Fruit fly (Drosophila melanogaster) whole organism, adult: ENCODE data around the gene CG13784.

Experiments used
- CG11617 ChIP-seq: fragments of 200-800 bp; sonication (Bioruptor generic); optimal IDR thresholded peaks from 2 replicates; lab custom pipeline; 2017; ENCODE audit warnings: mild to moderate bottlenecking, missing biosample characterization, missing genetic modification reagents, missing genetic modification characterization
- CG12768 ChIP-seq: fragments of 200-800 bp; sonication (Bioruptor generic); optimal IDR thresholded peaks from 2 replicates; lab custom pipeline; 2017; ENCODE audit warnings: missing biosample characterization, missing genetic modification characterization, mild to moderate bottlenecking, moderate library complexity, missing genetic modification reagents
- CG14711 ChIP-seq: fragments of 200-800 bp; sonication (Bioruptor generic); optimal IDR thresholded peaks from 2 replicates; lab custom pipeline; 2018; ENCODE audit warnings: missing biosample characterization, mild to moderate bottlenecking, missing genetic modification characterization, moderate library complexity
- CG1620 ChIP-seq: fragments of 200-800 bp; sonication (Bioruptor generic); optimal IDR thresholded peaks from 2 replicates; lab custom pipeline; 2016; ENCODE audit warnings: missing biosample characterization, missing genetic modification characterization
- CG33017 ChIP-seq: fragments of 200-800 bp; sonication (Bioruptor generic); optimal IDR thresholded peaks from 2 replicates; lab custom pipeline; 2018; ENCODE audit warnings: missing biosample characterization, mild to moderate bottlenecking, missing genetic modification characterization, moderate library complexity
- CG5204 ChIP-seq: fragments of 200-800 bp; sonication (Bioruptor generic); optimal IDR thresholded peaks from 2 replicates; lab custom pipeline; 2016; ENCODE audit warnings: missing biosample characterization, missing genetic modification characterization
- CG7045 ChIP-seq: fragments of 200-800 bp; sonication (Bioruptor generic); optimal IDR thresholded peaks from 2 replicates; lab custom pipeline; 2017; ENCODE audit warnings: missing biosample characterization, mild to moderate bottlenecking, missing genetic modification characterization
- CG7101 ChIP-seq: fragments of 200-800 bp; sonication (Bioruptor generic); optimal IDR thresholded peaks from 2 replicates; lab custom pipeline; 2018; ENCODE audit warnings: missing biosample characterization, mild to moderate bottlenecking, missing genetic modification characterization, moderate library complexity
- Clk ChIP-seq: fragments of 200-800 bp; sonication (Bioruptor generic); optimal IDR thresholded peaks from 2 replicates; lab custom pipeline; 2017; ENCODE audit warnings: missing biosample characterization, missing genetic modification characterization
- Crg-1 ChIP-seq: fragments of 200-800 bp; sonication (Bioruptor generic); optimal IDR thresholded peaks from 2 replicates; lab custom pipeline; 2016; ENCODE audit warnings: missing biosample characterization, missing genetic modification characterization
- Hr96 ChIP-seq: fragments of 200-800 bp; sonication (Bioruptor generic); optimal IDR thresholded peaks from 2 replicates; lab custom pipeline; 2016; ENCODE audit warnings: missing biosample characterization, missing genetic modification characterization
- Mnt ChIP-seq: fragments of 200-800 bp; sonication (Bioruptor generic); optimal IDR thresholded peaks from 2 replicates; lab custom pipeline; 2016; ENCODE audit warnings: missing biosample characterization, mild to moderate bottlenecking, missing genetic modification characterization
- bab1 ChIP-seq: fragments of 200-800 bp; sonication (Bioruptor generic); optimal IDR thresholded peaks from 3 replicates; lab custom pipeline; 2019; ENCODE audit warnings: missing biosample characterization, mild to moderate bottlenecking, missing genetic modification characterization, moderate library complexity
- cic ChIP-seq: fragments of 200-800 bp; sonication (Bioruptor generic); optimal IDR thresholded peaks from 2 replicates; lab custom pipeline; 2017; ENCODE audit warnings: missing biosample characterization, mild to moderate bottlenecking, missing genetic modification characterization, moderate library complexity
- cnc ChIP-seq, 2 experiments: fragments of >200 bp; optimal IDR thresholded peaks; 2 replicates each; lab custom pipeline; 2017
- kay ChIP-seq: fragments of 200-800 bp; sonication (Bioruptor generic); peaks from one replicate; lab custom pipeline; 2016; ENCODE audit warnings: missing biosample characterization, missing genetic modification characterization, borderline replicate concordance
- ovo ChIP-seq: fragments of 200-800 bp; sonication (Bioruptor generic); optimal IDR thresholded peaks from 2 replicates; lab custom pipeline; 2016; ENCODE audit warnings: missing biosample characterization, missing genetic modification characterization
- pad ChIP-seq: fragments of 200-800 bp; sonication (Bioruptor generic); optimal IDR thresholded peaks from 3 replicates; lab custom pipeline; 2017; ENCODE audit warnings: missing biosample characterization, missing genetic modification characterization, mild to moderate bottlenecking, moderate library complexity, missing genetic modification reagents
- tj ChIP-seq: fragments of 200-800 bp; sonication (Bioruptor generic); optimal IDR thresholded peaks from 3 replicates; lab custom pipeline; 2017; ENCODE audit warnings: missing biosample characterization, mild to moderate bottlenecking, missing genetic modification characterization, moderate library complexity
- toe ChIP-seq: fragments of 200-800 bp; sonication (Bioruptor generic); optimal IDR thresholded peaks from 2 replicates; lab custom pipeline; 2016; ENCODE audit warnings: missing biosample characterization, missing genetic modification characterization

Gene CG13784

dm6 chr2L:7219650-7220267 is at the start of gene CG13784:
Gene CG13784, minus strand, starts transcription at chr2L:7220033.
- TF ChIP-seq Clk, result no peak
- TF ChIP-seq CG12768, result peak; percentile 30
- peak; percentile 38 for TF ChIP-seq cic (GFP tag; lab: Kevin White, UChicago)
- peak; percentile 27 for TF ChIP-seq CG33017 (tag; lab: Kevin White, UChicago)
- TF ChIP-seq Mnt (GFP tag; lab: Kevin White, UChicago), result peak; percentile 52
- no peak for TF ChIP-seq toe (GFP tag; lab: Kevin White, UChicago)
- TF ChIP-seq ovo (GFP tag; lab: Kevin White, UChicago), result peak; percentile 74
- TF ChIP-seq CG5204 (GFP tag; lab: Kevin White, UChicago), result no peak
- TF ChIP-seq CG14711 (tag; lab: Kevin White, UChicago), result no peak
- no peak for TF ChIP-seq kay (GFP tag; lab: Kevin White, UChicago)
- peak; percentile 18 for TF ChIP-seq Crg-1 (GFP tag; lab: Kevin White, UChicago)
- no peak for TF ChIP-seq CG7045 (GFP tag; lab: Kevin White, UChicago)
- no peak for TF ChIP-seq CG1620 (GFP tag; lab: Kevin White, UChicago)
- TF ChIP-seq cnc (optimal IDR thresholded peaks at IDR 0.05; lab: Kevin White, UChicago), result no peak
- TF ChIP-seq bab1 (GFP tag; lab: Kevin White, UChicago), result peak; percentile 51
- no peak for TF ChIP-seq Hr96 (GFP tag; lab: Kevin White, UChicago)
- TF ChIP-seq CG7101 (tag; lab: Kevin White, UChicago), result peak; percentile 48
- TF ChIP-seq tj (GFP tag; lab: Kevin White, UChicago), result peak; percentile 61
- TF ChIP-seq pad (GFP tag; lab: Kevin White, UChicago), result peak; percentile 76
- peak; percentile 34 for TF ChIP-seq CG11617 (GFP tag; lab: Kevin White, UChicago)

- no peak for TF ChIP-seq Mnt (GFP tag; lab: Kevin White, UChicago)
- no peak for TF ChIP-seq CG12768
- TF ChIP-seq CG5204 (GFP tag; lab: Kevin White, UChicago), result no peak
- TF ChIP-seq CG11617 (GFP tag; lab: Kevin White, UChicago), result no peak
- no peak for TF ChIP-seq Crg-1 (GFP tag; lab: Kevin White, UChicago)
- no peak for TF ChIP-seq CG7101 (tag; lab: Kevin White, UChicago)
- TF ChIP-seq ovo (GFP tag; lab: Kevin White, UChicago), result no peak
- no peak for TF ChIP-seq Hr96 (GFP tag; lab: Kevin White, UChicago)
- no peak for TF ChIP-seq CG1620 (GFP tag; lab: Kevin White, UChicago)
- no peak for TF ChIP-seq toe (GFP tag; lab: Kevin White, UChicago)
- TF ChIP-seq kay (GFP tag; lab: Kevin White, UChicago), result no peak
- no peak for TF ChIP-seq tj (GFP tag; lab: Kevin White, UChicago)
- no peak for TF ChIP-seq cic (GFP tag; lab: Kevin White, UChicago)
- TF ChIP-seq cnc (optimal IDR thresholded peaks at IDR 0.05; lab: Kevin White, UChicago), result no peak
- TF ChIP-seq Clk, result no peak
Observed at dm6 chr2L:7265970-7266369, 46.1 kb upstream of the CG13784 start.

- TF ChIP-seq CG7045 (GFP tag; lab: Kevin White, UChicago), result no peak
- no peak for TF ChIP-seq ovo (GFP tag; lab: Kevin White, UChicago)
- TF ChIP-seq toe (GFP tag; lab: Kevin White, UChicago), result no peak
- TF ChIP-seq Crg-1 (GFP tag; lab: Kevin White, UChicago), result no peak
- TF ChIP-seq cnc (optimal IDR thresholded peaks at IDR 0.05; lab: Kevin White, UChicago), result no peak
- no peak for TF ChIP-seq cic (GFP tag; lab: Kevin White, UChicago)
Observed at dm6 chr2L:7264885-7265540, 45.2 kb upstream of the CG13784 start.

- TF ChIP-seq CG5204 (GFP tag; lab: Kevin White, UChicago) (no peak), pad (GFP tag; lab: Kevin White, UChicago) (no peak), cic (GFP tag; lab: Kevin White, UChicago) (no peak), CG7101 (tag; lab: Kevin White, UChicago) (no peak), Hr96 (GFP tag; lab: Kevin White, UChicago) (no peak), CG7045 (GFP tag; lab: Kevin White, UChicago) (no peak)
Observed at dm6 chr2L:7264396-7264795, 44.6 kb upstream of the CG13784 start.

dm6 chr2L:7262580-7262979 is 42.7 kb upstream of the CG13784 start:
- no peak for TF ChIP-seq tj (GFP tag; lab: Kevin White, UChicago)
- TF ChIP-seq CG14711 (tag; lab: Kevin White, UChicago), result no peak
- no peak for TF ChIP-seq pad (GFP tag; lab: Kevin White, UChicago)
- no peak for TF ChIP-seq CG1620 (GFP tag; lab: Kevin White, UChicago)
- TF ChIP-seq cic (GFP tag; lab: Kevin White, UChicago), result no peak
- TF ChIP-seq CG5204 (GFP tag; lab: Kevin White, UChicago), result no peak
- TF ChIP-seq toe (GFP tag; lab: Kevin White, UChicago), result no peak
- no peak for TF ChIP-seq CG11617 (GFP tag; lab: Kevin White, UChicago)
- TF ChIP-seq Mnt (GFP tag; lab: Kevin White, UChicago), result no peak
- no peak for TF ChIP-seq CG12768
- no peak for TF ChIP-seq Clk

dm6 chr2L:7261989-7262388 is 42.2 kb upstream of the CG13784 start:
- TF ChIP-seq CG5204 (GFP tag; lab: Kevin White, UChicago) (no peak), CG33017 (tag; lab: Kevin White, UChicago) (no peak), toe (GFP tag; lab: Kevin White, UChicago) (no peak), CG11617 (GFP tag; lab: Kevin White, UChicago) (no peak), Mnt (GFP tag; lab: Kevin White, UChicago) (no peak), Clk (no peak), Crg-1 (GFP tag; lab: Kevin White, UChicago) (no peak), pad (GFP tag; lab: Kevin White, UChicago) (no peak), CG7045 (GFP tag; lab: Kevin White, UChicago) (no peak), CG14711 (tag; lab: Kevin White, UChicago) (no peak), CG1620 (GFP tag; lab: Kevin White, UChicago) (no peak), cic (GFP tag; lab: Kevin White, UChicago) (no peak), bab1 (GFP tag; lab: Kevin White, UChicago) (no peak), tj (GFP tag; lab: Kevin White, UChicago) (no peak), cnc (optimal IDR thresholded peaks at IDR 0.05; lab: Kevin White, UChicago) (no peak), CG12768 (no peak), ovo (GFP tag; lab: Kevin White, UChicago) (no peak), kay (GFP tag; lab: Kevin White, UChicago) (no peak), Hr96 (GFP tag; lab: Kevin White, UChicago) (no peak)
